Fruit fly (Drosophila melanogaster) whole organism, embryonic: Measurements from ENCODE around the gene CG13920.
A peak's percentile ranks its signal among the peaks of the same experiment; 100 is the strongest.

Experiments used
- Antp ChIP-seq: fragments of 200-800 bp; sonication (Bioruptor generic); optimal IDR thresholded peaks from 3 replicates; lab custom pipeline; 2016; ENCODE audit warnings: missing biosample characterization, missing genetic modification characterization
- Atf3 ChIP-seq: fragments of 200-800 bp; sonication (Bioruptor generic); optimal IDR thresholded peaks from 3 replicates; lab custom pipeline; 2016; ENCODE audit warnings: missing biosample characterization, missing genetic modification characterization
- Bgb ChIP-seq: fragments of 200-800 bp; sonication (Bioruptor generic); IDR thresholded peaks from 2 replicates; pipeline ENCODE4 v1.3.6; 2022; ENCODE audit warnings: missing biosample characterization, missing genetic modification characterization; ENCODE audit not compliant: partially characterized antibody
- BtbVII ChIP-seq: fragments of 200-800 bp; sonication (Bioruptor generic); optimal IDR thresholded peaks from 3 replicates; lab custom pipeline; 2017; ENCODE audit warnings: missing biosample characterization, mild to moderate bottlenecking, missing genetic modification characterization
- CG10209 ChIP-seq: fragments of 200-800 bp; sonication (Bioruptor generic); optimal IDR thresholded peaks from 3 replicates; lab custom pipeline; 2017; ENCODE audit warnings: missing biosample characterization, mild to moderate bottlenecking, missing genetic modification characterization, missing genetic modification reagents
- CG10366 ChIP-seq: fragments of 200-800 bp; sonication (Bioruptor generic); IDR thresholded peaks from 2 replicates; pipeline ENCODE4 v1.3.6; 2022; ENCODE audit warnings: missing biosample characterization, missing genetic modification characterization
- CG12104 ChIP-seq: fragments of 200-800 bp; sonication (Bioruptor generic); optimal IDR thresholded peaks from 3 replicates; lab custom pipeline; 2016; ENCODE audit warnings: missing biosample characterization, missing genetic modification characterization
- CG12391 ChIP-seq: fragments of 200-800 bp; sonication (Bioruptor generic); optimal IDR thresholded peaks from 3 replicates; lab custom pipeline; 2018; ENCODE audit warnings: missing biosample characterization, mild to moderate bottlenecking, missing genetic modification characterization, moderate library complexity
- CG12659 ChIP-seq: fragments of 200-800 bp; sonication (Bioruptor generic); optimal IDR thresholded peaks from 3 replicates; lab custom pipeline; 2017; ENCODE audit warnings: mild to moderate bottlenecking, missing biosample characterization, missing genetic modification reagents, missing genetic modification characterization
- CG13287 ChIP-seq: fragments of 200-800 bp; sonication (Bioruptor generic); IDR thresholded peaks from 2 replicates; pipeline ENCODE4 v1.3.6; 2022; ENCODE audit warnings: missing biosample characterization, missing genetic modification characterization; ENCODE audit not compliant: partially characterized antibody
- CG14014 ChIP-seq: fragments of 200-800 bp; sonication (Bioruptor generic); IDR thresholded peaks from 2 replicates; pipeline ENCODE4 v1.3.6; 2022; ENCODE audit warnings: missing biosample characterization, missing genetic modification characterization
- CG15269 ChIP-seq: fragments of 200-800 bp; sonication (Bioruptor generic); optimal IDR thresholded peaks from 2 replicates; lab custom pipeline; 2018; ENCODE audit warnings: missing biosample characterization, mild to moderate bottlenecking, missing genetic modification characterization, moderate library complexity
- CG15514 ChIP-seq: fragments of 200-800 bp; sonication (Bioruptor generic); optimal IDR thresholded peaks from 3 replicates; lab custom pipeline; 2017; ENCODE audit warnings: missing biosample characterization, missing genetic modification characterization, mild to moderate bottlenecking, moderate library complexity, missing genetic modification reagents
- CG30403 ChIP-seq: fragments of 200-800 bp; sonication (Bioruptor generic); optimal IDR thresholded peaks from 3 replicates; lab custom pipeline; 2016; ENCODE audit warnings: missing biosample characterization, missing genetic modification characterization
- CG30431 ChIP-seq: fragments of 200-800 bp; sonication (Bioruptor generic); optimal IDR thresholded peaks from 2 replicates; lab custom pipeline; 2017; ENCODE audit warnings: missing biosample characterization, missing genetic modification characterization
- CG32767 ChIP-seq: fragments of 200-800 bp; sonication (Bioruptor generic); IDR thresholded peaks from 2 replicates; pipeline ENCODE4 v1.3.6; 2022; ENCODE audit warnings: missing biosample characterization, missing genetic modification characterization
- CG3281 ChIP-seq: fragments of 200-800 bp; sonication (Bioruptor generic); optimal IDR thresholded peaks from 3 replicates; lab custom pipeline; 2017; ENCODE audit warnings: missing biosample characterization, mild to moderate bottlenecking, missing genetic modification characterization
- CG33557 ChIP-seq: fragments of 200-800 bp; sonication (Bioruptor generic); optimal IDR thresholded peaks from 2 replicates; lab custom pipeline; 2019; ENCODE audit warnings: missing biosample characterization, mild to moderate bottlenecking, missing genetic modification characterization, moderate library complexity
- CG34376 ChIP-seq: fragments of 200-800 bp; sonication (Bioruptor generic); optimal IDR thresholded peaks from 2 replicates; lab custom pipeline; 2018; ENCODE audit warnings: missing biosample characterization, mild to moderate bottlenecking, missing genetic modification characterization
- CG4282 ChIP-seq: fragments of 200-800 bp; sonication (Bioruptor generic); optimal IDR thresholded peaks from 2 replicates; lab custom pipeline; 2016; ENCODE audit warnings: missing biosample characterization, missing genetic modification characterization
- CG6689 ChIP-seq: fragments of 200-800 bp; sonication (Bioruptor generic); IDR thresholded peaks from 2 replicates; pipeline ENCODE4 v1.3.6; 2022; ENCODE audit warnings: missing biosample characterization, missing genetic modification characterization
- CG6854 ChIP-seq: fragments of 200-800 bp; sonication (Bioruptor generic); optimal IDR thresholded peaks from 3 replicates; lab custom pipeline; 2017; ENCODE audit warnings: missing biosample characterization, mild to moderate bottlenecking, missing genetic modification characterization
- CG7987 ChIP-seq: fragments of 200-800 bp; sonication (Bioruptor generic); optimal IDR thresholded peaks from 2 replicates; lab custom pipeline; 2018; ENCODE audit warnings: missing biosample characterization, mild to moderate bottlenecking, missing genetic modification characterization, moderate library complexity
- CG8089 ChIP-seq: fragments of 200-800 bp; sonication (Bioruptor generic); optimal IDR thresholded peaks from 3 replicates; lab custom pipeline; 2016; ENCODE audit warnings: missing biosample characterization, missing genetic modification characterization
- CG9817 ChIP-seq: fragments of 200-800 bp; sonication (Bioruptor generic); optimal IDR thresholded peaks from 2 replicates; lab custom pipeline; 2018; ENCODE audit warnings: missing biosample characterization, mild to moderate bottlenecking, missing genetic modification characterization, moderate library complexity
- CoRest ChIP-seq: fragments of 200-800 bp; sonication (Bioruptor generic); optimal IDR thresholded peaks from 3 replicates; lab custom pipeline; 2018; ENCODE audit warnings: missing biosample characterization, mild to moderate bottlenecking, missing genetic modification characterization, moderate library complexity
- Dek ChIP-seq: fragments of 200-800 bp; sonication (Bioruptor generic); optimal IDR thresholded peaks from 3 replicates; lab custom pipeline; 2019; ENCODE audit warnings: missing biosample characterization, mild to moderate bottlenecking, missing genetic modification characterization, moderate library complexity
- Dll ChIP-seq: fragments of 200-800 bp; sonication (Bioruptor generic); IDR thresholded peaks from 4 replicates; pipeline ENCODE4 v1.3.6; 2022; ENCODE audit warnings: missing biosample characterization, missing genetic modification characterization; ENCODE audit not compliant: partially characterized antibody
- Dref ChIP-seq: fragments of 200-800 bp; sonication (Bioruptor generic); IDR thresholded peaks from 2 replicates; pipeline ENCODE4 v1.3.6; 2022; ENCODE audit warnings: missing biosample characterization, missing genetic modification characterization
- Ets65A ChIP-seq: fragments of 200-800 bp; sonication (Bioruptor generic); peaks from one replicate; lab custom pipeline; 2016; ENCODE audit warnings: missing biosample characterization, missing genetic modification characterization
- Fer1 ChIP-seq: fragments of 200-800 bp; sonication (Bioruptor generic); optimal IDR thresholded peaks from 2 replicates; lab custom pipeline; 2017; ENCODE audit warnings: missing biosample characterization, mild to moderate bottlenecking, missing genetic modification characterization
- Hr3 ChIP-seq: fragments of 200-800 bp; sonication (Bioruptor generic); optimal IDR thresholded peaks from 3 replicates; lab custom pipeline; 2016; ENCODE audit warnings: missing biosample characterization, missing genetic modification characterization
- Mad ChIP-seq: fragments of 200-800 bp; sonication (Bioruptor generic); optimal IDR thresholded peaks from 2 replicates; lab custom pipeline; 2016; ENCODE audit warnings: missing biosample characterization, missing genetic modification characterization
- Max ChIP-seq: fragments of 200-800 bp; sonication (Bioruptor generic); optimal IDR thresholded peaks from 2 replicates; lab custom pipeline; 2016; ENCODE audit warnings: missing biosample characterization, mild to moderate bottlenecking, missing genetic modification characterization
- Myb ChIP-seq: fragments of 200-800 bp; sonication (Bioruptor generic); optimal IDR thresholded peaks from 2 replicates; lab custom pipeline; 2016; ENCODE audit warnings: missing biosample characterization, missing genetic modification characterization
- NC2β ChIP-seq: fragments of 200-800 bp; sonication (Bioruptor generic); optimal IDR thresholded peaks from 2 replicates; lab custom pipeline; 2016; ENCODE audit warnings: missing biosample characterization, missing genetic modification characterization
- NFAT ChIP-seq: fragments of 200-800 bp; sonication (Bioruptor generic); IDR thresholded peaks from 2 replicates; pipeline ENCODE4 v1.3.6; 2022; ENCODE audit warnings: missing biosample characterization, missing genetic modification characterization
- NK7.1 ChIP-seq: fragments of 200-800 bp; sonication (Bioruptor generic); optimal IDR thresholded peaks from 3 replicates; lab custom pipeline; 2016; ENCODE audit warnings: missing biosample characterization, missing genetic modification characterization
- cas ChIP-seq: fragments of 200-800 bp; sonication (Bioruptor generic); IDR thresholded peaks from 2 replicates; pipeline ENCODE4 v1.3.6; 2022; ENCODE audit warnings: missing biosample characterization, missing genetic modification characterization
- danr ChIP-seq: fragments of 200-800 bp; sonication (Bioruptor generic); IDR thresholded peaks from 2 replicates; pipeline ENCODE4 v1.3.6; 2022; ENCODE audit warnings: missing biosample characterization, missing genetic modification characterization
- gro ChIP-seq: fragments of 200-800 bp; sonication (Bioruptor generic); optimal IDR thresholded peaks from 2 replicates; lab custom pipeline; 2016; ENCODE audit warnings: missing biosample characterization, missing genetic modification characterization
- repo ChIP-seq: fragments of 200-800 bp; sonication (Bioruptor generic); optimal IDR thresholded peaks from 2 replicates; lab custom pipeline; 2016; ENCODE audit warnings: missing biosample characterization, missing genetic modification characterization
- sens ChIP-seq: fragments of 200-800 bp; sonication (Bioruptor generic); peaks from one replicate; lab custom pipeline; 2016; ENCODE audit warnings: missing biosample characterization, missing genetic modification characterization
- sug ChIP-seq: fragments of 200-800 bp; optimal IDR thresholded peaks from 2 replicates; lab custom pipeline; 2019; ENCODE audit warnings: missing biosample characterization, mild to moderate bottlenecking, missing genetic modification characterization, moderate library complexity
- tna ChIP-seq: fragments of 200-800 bp; sonication (Bioruptor generic); IDR thresholded peaks from 2 replicates; pipeline ENCODE4 v1.3.6; 2022; ENCODE audit warnings: missing biosample characterization, missing genetic modification characterization; ENCODE audit not compliant: partially characterized antibody
- toy ChIP-seq: fragments of 200-800 bp; sonication (Bioruptor generic); IDR thresholded peaks from 2 replicates; pipeline ENCODE4 v1.3.6; 2022; ENCODE audit warnings: missing biosample characterization, missing genetic modification characterization
- trem ChIP-seq: fragments of 200-800 bp; optimal IDR thresholded peaks from 3 replicates; lab custom pipeline; 2019; ENCODE audit warnings: missing biosample characterization, mild to moderate bottlenecking, missing genetic modification characterization, moderate library complexity
- tup ChIP-seq: fragments of 200-800 bp; sonication (Bioruptor generic); optimal IDR thresholded peaks from 2 replicates; lab custom pipeline; 2016; ENCODE audit warnings: missing biosample characterization, mild to moderate bottlenecking, missing genetic modification characterization, moderate library complexity
- vnd ChIP-seq: fragments of 200-800 bp; sonication (Bioruptor generic); IDR thresholded peaks from 3 replicates; pipeline ENCODE4 v1.3.6; 2022; ENCODE audit warnings: missing biosample characterization, missing genetic modification characterization; ENCODE audit not compliant: partially characterized antibody
- zfh1 ChIP-seq: fragments of 200-800 bp; sonication (Bioruptor generic); IDR thresholded peaks from 3 replicates; pipeline ENCODE4 v1.3.6; 2022; ENCODE audit warnings: missing biosample characterization, missing genetic modification characterization

The CG13920 gene

dm6 chr3L:1647276-1647919, 1.3 kb upstream of the CG13920 start, which contains the start of the genes CG17249 and Bro (continued):
- TF ChIP-seq tna (no peak), CG4282 (GFP tag; lab: Kevin White, UChicago) (peak; percentile 63), Mad (peak; percentile 38), CG12659 (GFP tag; lab: Kevin White, UChicago) (peak; percentile 40), Max (GFP tag; lab: Kevin White, UChicago) (peak; percentile 13), CG30403 (GFP tag; lab: Kevin White, UChicago) (peak; percentile 22), zfh1 (peak; percentile 34; the same call in 2 of the 3 replicates), sens (GFP tag; lab: Kevin White, UChicago) (peak; percentile 55), CG32767 (0 out of 2 replicates have a peak, but pooled peaks have one; percentile 11), Fer1 (GFP tag; lab: Kevin White, UChicago) (peak; percentile 19), Hr3 (GFP tag; lab: Kevin White, UChicago) (peak; percentile 21), CG6689 (GFP tag; lab: Robert Waterston, UW) (no peak), CG3281 (GFP tag; lab: Kevin White, UChicago) (no peak), toy (GFP tag; lab: Robert Waterston, UW) (no peak), Dll (GFP tag; lab: Robert Waterston, UW) (0 out of 4 replicates have a peak, but pooled peaks have one; percentile 19), Dref (peak; percentile 40; the same call in 1 of the 2 replicates), vnd (0 out of 3 replicates have a peak, but pooled peaks have one; percentile 10), cas (GFP tag; lab: Robert Waterston, UW) (no peak), Atf3 (no peak), CG30431 (GFP tag; lab: Kevin White, UChicago) (no peak), CG15269 (no peak), gro (peak; percentile 43), CG12104 (GFP tag; lab: Kevin White, UChicago) (peak; percentile 18), CG33557 (GFP tag; lab: Kevin White, UChicago) (no peak), tup (GFP tag; lab: Kevin White, UChicago) (peak; percentile 14), Dek (no peak), Myb (GFP tag; lab: Kevin White, UChicago) (peak; percentile 96), CG10209 (GFP tag; lab: Kevin White, UChicago) (no peak), CG34376 (GFP tag; lab: Kevin White, UChicago) (peak; percentile 16), sug (tag; lab: Kevin White, UChicago) (peak; percentile 36), Antp (peak; percentile 27), CG10366 (GFP tag; lab: Robert Waterston, UW) (no peak), trem (tag; lab: Kevin White, UChicago) (peak; percentile 46), CG7987 (GFP tag; lab: Kevin White, UChicago) (peak; percentile 8), repo (GFP tag; lab: Kevin White, UChicago) (no peak), CG13287 (GFP tag; lab: Robert Waterston, UW) (peak; percentile 51), Ets65A (GFP tag; lab: Kevin White, UChicago) (peak; percentile 74), CG12391 (tag; lab: Kevin White, UChicago) (peak; percentile 19), CG8089 (GFP tag; lab: Kevin White, UChicago) (peak; percentile 28), NC2β (GFP tag; lab: Kevin White, UChicago) (peak; percentile 2), Bgb (GFP tag; lab: Robert Waterston, UW) (peak; percentile 61), CG9817 (tag; lab: Kevin White, UChicago) (peak; percentile 16), BtbVII (GFP tag; lab: Kevin White, UChicago) (no peak), danr (GFP tag; lab: Robert Waterston, UW) (no peak), CG6854 (GFP tag; lab: Kevin White, UChicago) (no peak), CG15514 (GFP tag; lab: Kevin White, UChicago) (peak; percentile 85), NK7.1 (peak; percentile 28), CoRest (tag; lab: Kevin White, UChicago) (peak; percentile 32), CG14014 (GFP tag; lab: Robert Waterston, UW) (no peak), NFAT (GFP tag; lab: Robert Waterston, UW) (peak; percentile 40; the same call in 1 of the 2 replicates)
